Worm (Caenorhabditis elegans) whole organism, young adult: ENCODE results near the gene C39B5.2.
"Not testable (repeated sequence)": the region's sequence is repeated elsewhere in the genome, so short reads cannot be mapped to it uniquely, and the experiment has no call there.

Experiments
- B0019.2 ChIP-seq: fragments of 200-800 bp; sonication (Bioruptor generic); conservative IDR thresholded peaks from 2 replicates; pipeline ENCODE4 v1.3.6; 2022; ENCODE audit warnings: missing genetic modification reagents, missing genetic modification characterization, missing compliant biosample characterization
- B0035.1 ChIP-seq: sonication (generic microtip); optimal IDR thresholded peaks from 2 replicates; lab custom pipeline; 2016; ENCODE audit warnings: missing genetic modification characterization, mild to moderate bottlenecking, missing compliant biosample characterization, missing genotype, missing genetic modification reagents
- B0261.1 ChIP-seq: sonication (generic microtip); optimal IDR thresholded peaks from 2 replicates; lab custom pipeline; 2016; ENCODE audit warnings: mild to moderate bottlenecking, missing genetic modification characterization, moderate library complexity, missing compliant biosample characterization
- B0336.3 ChIP-seq: fragments of 200-800 bp; sonication (Bioruptor generic); IDR thresholded peaks from 2 replicates; pipeline ENCODE4 v1.3.6; 2022; ENCODE audit warnings: missing genetic modification characterization, missing compliant biosample characterization
- C06A6.2 ChIP-seq: fragments of 200-800 bp; sonication (Bioruptor generic); conservative IDR thresholded peaks from 2 replicates; pipeline ENCODE4 v1.3.6; 2022; ENCODE audit warnings: missing genetic modification characterization, missing compliant biosample characterization
- D2030.7 ChIP-seq: fragments of 200-800 bp; sonication (Bioruptor generic); IDR thresholded peaks from 2 replicates; pipeline ENCODE4 v1.3.6; 2022; ENCODE audit warnings: missing genetic modification reagents, missing genetic modification characterization, missing compliant biosample characterization
- F22D6.2 ChIP-seq: sonication (generic microtip); optimal IDR thresholded peaks from 2 replicates; lab custom pipeline; 2016; ENCODE audit warnings: mild to moderate bottlenecking, missing genetic modification characterization, missing compliant biosample characterization
- F57C9.4 ChIP-seq: sonication (generic microtip); optimal IDR thresholded peaks from 2 replicates; lab custom pipeline; 2017; ENCODE audit warnings: mild to moderate bottlenecking, missing genetic modification characterization, missing compliant biosample characterization
- K11D2.4 ChIP-seq: fragments of 200-800 bp; sonication (Bioruptor generic); IDR thresholded peaks from 2 replicates; pipeline ENCODE4 v1.3.6; 2022; ENCODE audit warnings: missing genetic modification reagents, missing genetic modification characterization, missing compliant biosample characterization
- K12H6.12 ChIP-seq: fragments of 200-800 bp; sonication (Bioruptor generic); optimal IDR thresholded peaks from 2 replicates; lab custom pipeline; 2018; ENCODE audit warnings: mild to moderate bottlenecking, missing genetic modification characterization, missing compliant biosample characterization
- T26A5.8 ChIP-seq: sonication (generic microtip); optimal IDR thresholded peaks from 2 replicates; lab custom pipeline; 2016; ENCODE audit warnings: missing genetic modification characterization, missing compliant biosample characterization
- Y95B8A.8 ChIP-seq: fragments of 200-800 bp; sonication (Bioruptor generic); IDR thresholded peaks from 2 replicates; pipeline ENCODE4 v1.3.6; 2022; ENCODE audit warnings: missing genetic modification reagents, missing genetic modification characterization, missing compliant biosample characterization
- aptf-2 ChIP-seq: fragments of 200-800 bp; sonication (Bioruptor generic); conservative IDR thresholded peaks from 2 replicates; pipeline ENCODE4 v1.3.6; 2022; ENCODE audit warnings: missing genetic modification reagents, missing genetic modification characterization, missing compliant biosample characterization
- athp-1 ChIP-seq: sonication (generic microtip); optimal IDR thresholded peaks from 2 replicates; lab custom pipeline; 2017; ENCODE audit warnings: mild to moderate bottlenecking, missing genetic modification characterization, missing compliant biosample characterization
- cebp-2 ChIP-seq: fragments of 200-800 bp; sonication (Bioruptor generic); IDR thresholded peaks from 2 replicates; pipeline ENCODE4 v1.3.6; 2022; ENCODE audit warnings: missing genetic modification characterization, missing compliant biosample characterization
- ceh-100 ChIP-seq: fragments of 200-800 bp; sonication (Bioruptor generic); IDR thresholded peaks from 2 replicates; pipeline ENCODE4 v1.3.6; 2022; ENCODE audit warnings: missing genetic modification reagents, missing genetic modification characterization, missing compliant biosample characterization
- ceh-40 ChIP-seq: fragments of 200-800 bp; sonication (Bioruptor generic); IDR thresholded peaks from 2 replicates; pipeline ENCODE4 v1.3.6; 2022; ENCODE audit warnings: missing genetic modification characterization, missing compliant biosample characterization
- gei-17 ChIP-seq: fragments of 200-800 bp; sonication (Bioruptor generic); optimal IDR thresholded peaks from 2 replicates; lab custom pipeline; 2018; ENCODE audit warnings: mild to moderate bottlenecking, missing genetic modification characterization, missing compliant biosample characterization
- hlh-26 ChIP-seq: fragments of 200-800 bp; sonication (Bioruptor generic); conservative IDR thresholded peaks from 2 replicates; pipeline ENCODE4 v1.3.6; 2022; ENCODE audit warnings: missing genetic modification reagents, missing genetic modification characterization, missing compliant biosample characterization
- hmg-20 ChIP-seq: fragments of 200-800 bp; sonication (Bioruptor generic); IDR thresholded peaks from 2 replicates; pipeline ENCODE4 v1.3.6; 2022; ENCODE audit warnings: missing genetic modification reagents, missing genetic modification characterization, missing compliant biosample characterization
- hsf-1 ChIP-seq: fragments of 200-800 bp; sonication (Bioruptor generic); IDR thresholded peaks from 2 replicates; pipeline ENCODE4 v1.3.6; 2022; ENCODE audit warnings: missing genetic modification reagents, missing genetic modification characterization, missing compliant biosample characterization
- lag-1 ChIP-seq: fragments of 200-800 bp; sonication (Bioruptor generic); IDR thresholded peaks from 2 replicates; pipeline ENCODE4 v1.3.6; 2022; ENCODE audit warnings: missing genetic modification reagents, missing genetic modification characterization, missing compliant biosample characterization
- lin-26 ChIP-seq: fragments of 200-800 bp; sonication (Bioruptor generic); IDR thresholded peaks from 2 replicates; pipeline ENCODE4 v1.3.6; 2022; ENCODE audit warnings: missing genetic modification reagents, missing genetic modification characterization, missing compliant biosample characterization
- lin-35 ChIP-seq, 3 experiments: fragments of 150-350 bp in 2 of 3; sonication (generic microtip) in 1 of 3; optimal IDR thresholded peaks; 2 replicates each; lab custom pipeline; 2014 to 2018; ENCODE audit warnings: missing biosample characterization in 3 of 3, missing genetic modification characterization in 3 of 3, missing genetic modification reagents in 3 of 3
- lsl-1 ChIP-seq: fragments of 200-800 bp; sonication (Bioruptor generic); optimal IDR thresholded peaks from 2 replicates; lab custom pipeline; 2018; ENCODE audit warnings: mild to moderate bottlenecking, missing genetic modification characterization, moderate library complexity, missing compliant biosample characterization
- madf-10 ChIP-seq: sonication (generic microtip); optimal IDR thresholded peaks from 2 replicates; lab custom pipeline; 2016; ENCODE audit warnings: mild to moderate bottlenecking, missing genetic modification characterization, missing compliant biosample characterization
- madf-6 ChIP-seq: fragments of 200-800 bp; sonication (Bioruptor generic); IDR thresholded peaks from 2 replicates; pipeline ENCODE4 v1.3.6; 2022; ENCODE audit warnings: missing genetic modification reagents, missing genetic modification characterization, missing compliant biosample characterization
- mel-28 ChIP-seq: sonication (generic microtip); optimal IDR thresholded peaks from 2 replicates; lab custom pipeline; 2016; ENCODE audit warnings: borderline replicate concordance, mild to moderate bottlenecking, missing genetic modification characterization, missing compliant biosample characterization
- mxl-1 ChIP-seq: sonication (generic microtip); optimal IDR thresholded peaks from 2 replicates; lab custom pipeline; 2016; ENCODE audit warnings: missing genetic modification characterization, missing compliant biosample characterization
- pha-4 ChIP-seq: fragments of 150-350 bp; sonication (generic microtip); optimal IDR thresholded peaks from 2 replicates; lab custom pipeline; 2014; ENCODE audit warnings: missing biosample characterization, missing genetic modification reagents, missing genetic modification characterization
- snpc-1.3 ChIP-seq: sonication (generic microtip); optimal IDR thresholded peaks from 2 replicates; lab custom pipeline; 2017; ENCODE audit warnings: missing genetic modification characterization, mild to moderate bottlenecking, missing compliant biosample characterization, antibody characterized with exemption, moderate library complexity, missing genotype, missing genetic modification reagents; ENCODE audit not compliant: insufficient read depth
- somi-1 ChIP-seq: fragments of 200-800 bp; sonication (Bioruptor generic); optimal IDR thresholded peaks from 2 replicates; lab custom pipeline; 2018; ENCODE audit warnings: mild to moderate bottlenecking, missing genetic modification characterization, missing compliant biosample characterization
- tbx-9 ChIP-seq: sonication (generic microtip); optimal IDR thresholded peaks from 2 replicates; lab custom pipeline; 2016; ENCODE audit warnings: borderline replicate concordance, missing genetic modification characterization, inconsistent platforms, missing compliant biosample characterization
- zim-3 ChIP-seq: sonication (generic microtip); optimal IDR thresholded peaks from 2 replicates; lab custom pipeline; 2017; ENCODE audit warnings: mild to moderate bottlenecking, missing genetic modification characterization, moderate library complexity, missing compliant biosample characterization

C39B5.2 gene

DNA sequence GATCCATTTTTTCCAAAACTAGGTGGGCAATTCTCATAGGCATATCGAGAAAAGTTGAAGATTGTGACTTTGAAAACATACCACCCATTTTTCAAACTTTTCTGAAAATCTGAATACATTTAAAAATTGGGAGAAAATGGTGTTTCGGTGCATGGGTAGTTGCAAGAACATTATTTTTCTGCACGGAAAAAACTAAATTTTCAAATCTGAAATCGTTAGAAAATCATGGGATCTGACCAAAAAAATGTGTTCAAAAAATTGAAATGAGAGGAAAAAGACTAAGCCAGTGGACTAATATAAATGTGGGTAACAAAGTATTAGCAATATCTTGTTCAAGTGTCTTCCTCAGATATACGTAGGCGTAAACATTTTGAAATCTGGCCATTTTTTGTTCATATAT lies 24.2 kb downstream of the C39B5.2 start, which contains the start of gene fbxa-43:
Gene fbxa-43 (minus strand): TSS at position 101 of the 400 bp plus-strand sequence.
- TF ChIP-seq ceh-100 (GFP tag; lab: Robert Waterston, UW) (no peak), Y95B8A.8 (GFP tag; lab: Robert Waterston, UW) (no peak), lag-1 (GFP tag; lab: Robert Waterston, UW) (no peak), mxl-1 (tag; lab: Kevin White, UChicago) (no peak), T26A5.8 (tag; lab: Kevin White, UChicago) (no peak), ceh-40 (GFP tag; lab: Robert Waterston, UW) (no peak), B0035.1 (tag; lab: Kevin White, UChicago) (no peak), K11D2.4 (GFP tag; lab: Robert Waterston, UW) (no peak), tbx-9 (tag; lab: Kevin White, UChicago) (no peak)
- TF ChIP-seq, all 124 proteins: peak for 0

- TF ChIP-seq pha-4 (tag; lab: Kevin White, UChicago) (no peak), cebp-2 (GFP tag; lab: Robert Waterston, UW) (no peak), hsf-1 (GFP tag; lab: Robert Waterston, UW) (no peak), hlh-26 (GFP tag; lab: Robert Waterston, UW) (no peak), D2030.7 (GFP tag; lab: Robert Waterston, UW) (no peak), B0261.1 (no peak), ceh-40 (GFP tag; lab: Robert Waterston, UW) (no peak), hmg-20 (GFP tag; lab: Robert Waterston, UW) (no peak), somi-1 (GFP tag; lab: Kevin White, UChicago) (no peak), snpc-1.3 (tag; lab: Kevin White, UChicago) (no peak), F57C9.4 (no peak), B0336.3 (GFP tag; lab: Robert Waterston, UW) (no peak), madf-6 (GFP tag; lab: Robert Waterston, UW) (no peak), zim-3 (tag; lab: Kevin White, UChicago) (no peak), K12H6.12 (tag; lab: Kevin White, UChicago) (no peak), madf-10 (no peak), lin-35 (GFP tag; optimal IDR thresholded peaks at IDR 0.05; lab: Kevin White, UChicago) (no peak), C06A6.2 (GFP tag; lab: Robert Waterston, UW) (no peak), F22D6.2 (tag; lab: Kevin White, UChicago) (no peak), B0019.2 (GFP tag; lab: Robert Waterston, UW) (no peak)
Observed at ce11 chrIII:2259329-2259728, 24.6 kb downstream of the C39B5.2 start.

DNA sequence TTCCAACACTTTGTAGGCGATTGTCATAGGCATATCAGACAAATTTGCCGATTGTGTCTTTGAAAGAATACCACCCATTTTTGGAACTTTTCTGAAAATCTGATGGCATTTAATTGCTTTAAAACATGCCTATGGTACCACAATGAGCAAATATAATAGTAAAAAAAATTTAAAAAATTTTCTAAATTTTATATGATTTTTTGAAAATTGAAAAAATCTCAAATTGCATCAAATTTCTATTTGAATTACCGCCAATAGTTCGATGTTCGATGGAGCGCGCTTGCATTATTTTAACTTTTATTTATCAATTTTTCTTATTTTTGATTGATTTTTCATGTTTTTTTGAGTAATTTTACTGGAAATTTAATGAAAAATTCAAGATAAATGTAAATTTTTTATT lies 26.7 kb downstream of the C39B5.2 start, which contains the start of gene fbxa-42:
Gene fbxa-42 (minus strand): TSS at position 101 of the 400 bp plus-strand sequence.
- not testable (repeated sequence) for TF ChIP-seq aptf-2 (GFP tag; lab: Robert Waterston, UW); athp-1 (tag; lab: Kevin White, UChicago); B0035.1 (tag; lab: Kevin White, UChicago)
- TF ChIP-seq, all 124 proteins: peak for 0; not testable (repeated sequence) for 124

DNA sequence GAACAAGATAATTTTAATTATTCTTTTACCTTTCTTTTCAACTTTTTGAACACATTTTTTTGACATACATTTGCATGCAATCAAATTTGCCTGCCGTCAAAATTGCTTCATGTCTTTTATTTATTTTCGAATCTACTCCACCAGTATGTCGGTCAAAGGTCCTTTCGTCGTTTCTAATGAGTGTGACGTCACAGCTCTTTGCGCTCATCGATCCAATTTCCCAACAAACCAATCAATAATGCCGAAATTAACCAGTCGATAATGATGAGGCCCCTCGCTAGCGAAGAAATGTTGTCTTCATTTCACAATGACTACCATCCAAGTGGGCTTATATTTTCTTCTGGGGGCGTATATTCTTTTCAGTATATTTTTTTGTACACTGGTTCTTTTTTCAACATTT lies 28.3 kb downstream of the C39B5.2 start, which contains the start of gene Y54F10BM.6:
Gene Y54F10BM.6 (plus strand): TSS at position 301 of the 400 bp plus-strand sequence.
- no peak for TF ChIP-seq gei-17
- no peak for TF ChIP-seq lin-26 (GFP tag; lab: Robert Waterston, UW)
- TF ChIP-seq mel-28 (tag; lab: Kevin White, UChicago), result no peak
- TF ChIP-seq lsl-1 (GFP tag; lab: Kevin White, UChicago), result no peak
